Worm (Caenorhabditis elegans) whole organism, early embryonic: ENCODE measurements around the gene F15A4.5.

Experiments
- B0310.2 ChIP-seq: sonication (generic microtip); optimal IDR thresholded peaks from 2 replicates; lab custom pipeline; 2016; ENCODE audit warnings: mild to moderate bottlenecking, missing genetic modification characterization, missing compliant biosample characterization
- F13C5.2 ChIP-seq: sonication (generic microtip); optimal IDR thresholded peaks from 2 replicates; lab custom pipeline; 2017; ENCODE audit warnings: mild to moderate bottlenecking, missing genetic modification characterization, inconsistent platforms, missing compliant biosample characterization
- aly-1 ChIP-seq: sonication (generic microtip); optimal IDR thresholded peaks from 2 replicates; lab custom pipeline; 2016; ENCODE audit warnings: missing genetic modification characterization, missing compliant biosample characterization
- ama-1 ChIP-seq: fragments of 150-350 bp; optimal IDR thresholded peaks from 2 replicates; lab custom pipeline; 2014
- ceh-13 ChIP-seq: fragments of 200-800 bp; sonication (Bioruptor generic); optimal IDR thresholded peaks from 2 replicates; lab custom pipeline; 2018; ENCODE audit warnings: mild to moderate bottlenecking, missing genetic modification characterization, missing compliant biosample characterization
- ceh-36 ChIP-seq: sonication (generic microtip); optimal IDR thresholded peaks from 2 replicates; lab custom pipeline; 2016; ENCODE audit warnings: missing genetic modification characterization, inconsistent platforms, missing compliant biosample characterization
- ets-7 ChIP-seq: sonication (generic microtip); optimal IDR thresholded peaks from 2 replicates; lab custom pipeline; 2016; ENCODE audit warnings: missing genotype, missing genetic modification characterization, missing compliant biosample characterization
- flt-1 ChIP-seq: fragments of 200-800 bp; sonication (Bioruptor generic); IDR thresholded peaks from 2 replicates; pipeline ENCODE4 v1.3.6; 2022; ENCODE audit warnings: missing genetic modification characterization, missing compliant biosample characterization
- hmbx-1 ChIP-seq: sonication (generic microtip); optimal IDR thresholded peaks from 2 replicates; lab custom pipeline; 2016; ENCODE audit warnings: mild to moderate bottlenecking, missing genetic modification characterization, missing compliant biosample characterization
- hmg-4 ChIP-seq: fragments of 200-800 bp; sonication (Bioruptor generic); optimal IDR thresholded peaks from 2 replicates; lab custom pipeline; 2018; ENCODE audit warnings: mild to moderate bottlenecking, missing genetic modification characterization, missing compliant biosample characterization
- hnd-1 ChIP-seq: sonication (generic microtip); optimal IDR thresholded peaks from 2 replicates; lab custom pipeline; 2016; ENCODE audit warnings: missing genetic modification characterization, missing compliant biosample characterization
- pes-1 ChIP-seq: fragments of 200-800 bp; sonication (Bioruptor generic); IDR thresholded peaks from 2 replicates; pipeline ENCODE4 v1.3.6; 2022; ENCODE audit warnings: missing genetic modification reagents, missing genetic modification characterization, missing compliant biosample characterization
- scrt-1 ChIP-seq: fragments of 200-800 bp; sonication (Bioruptor generic); IDR thresholded peaks from 2 replicates; pipeline ENCODE4 v1.3.6; 2022; ENCODE audit warnings: missing genetic modification characterization, missing compliant biosample characterization
- sea-1 ChIP-seq: fragments of 200-800 bp; sonication (Bioruptor generic); conservative IDR thresholded peaks from 2 replicates; pipeline ENCODE4 v1.3.6; 2022; ENCODE audit warnings: missing genetic modification characterization, missing compliant biosample characterization
- tbx-11 ChIP-seq: fragments of 200-800 bp; sonication (Bioruptor generic); IDR thresholded peaks from 2 replicates; pipeline ENCODE4 v1.3.6; 2022; ENCODE audit warnings: missing genetic modification characterization, missing compliant biosample characterization
- tbx-37 ChIP-seq: fragments of 200-800 bp; sonication (Bioruptor generic); conservative IDR thresholded peaks from 2 replicates; pipeline ENCODE4 v1.3.6; 2022; ENCODE audit warnings: missing genetic modification reagents, missing genetic modification characterization, missing compliant biosample characterization
- tra-4 ChIP-seq: sonication (generic microtip); optimal IDR thresholded peaks from 2 replicates; lab custom pipeline; 2017; ENCODE audit warnings: missing genetic modification characterization, missing compliant biosample characterization

Gene F15A4.5

DNA sequence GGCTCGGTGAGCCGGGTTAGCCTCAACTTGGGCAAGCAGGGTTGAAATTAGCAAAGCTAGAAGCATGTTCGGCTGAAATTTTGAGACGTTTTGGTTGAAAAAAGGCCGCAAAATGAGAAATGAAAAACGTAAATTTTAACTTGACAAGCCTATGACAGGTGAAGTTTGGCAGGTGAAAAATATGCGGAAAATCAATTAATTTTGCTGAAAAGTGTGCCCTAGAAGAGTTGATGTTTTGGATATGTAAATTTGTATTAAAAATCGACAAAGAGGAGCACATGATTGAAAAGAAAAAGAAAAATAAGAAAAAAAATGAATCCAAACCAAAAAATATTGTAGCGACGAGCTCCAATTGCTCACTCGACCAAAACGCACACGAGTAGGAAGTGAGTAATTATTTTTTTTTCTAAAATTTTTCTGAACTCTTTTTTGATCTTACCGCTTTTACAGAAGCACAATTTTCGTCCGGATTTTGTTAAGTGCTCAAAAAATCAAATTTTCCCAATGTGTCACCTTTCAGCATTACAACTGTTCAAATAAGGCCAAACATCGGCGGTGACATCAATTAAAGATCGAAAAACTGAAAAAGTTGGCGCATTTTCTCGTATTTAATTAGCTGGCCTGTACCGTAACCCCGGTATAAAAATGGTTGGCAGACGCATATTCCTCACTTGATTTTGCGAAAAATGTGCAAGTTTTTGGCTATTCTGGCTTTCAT is at the start of gene F15A4.5, which contains the start of gene phat-8:
Gene F15A4.5, minus strand, starts transcription at position 101 of the 718 bp plus-strand sequence.
Gene phat-8, plus strand, starts transcription at position 668 of the 718 bp plus-strand sequence.
- TF ChIP-seq aly-1 (tag; lab: Kevin White, UChicago) (no peak), ama-1 (no peak), flt-1 (GFP tag; lab: Robert Waterston, UW) (no peak), hmbx-1 (no peak), pes-1 (GFP tag; lab: Robert Waterston, UW) (no peak), F13C5.2 (tag; lab: Kevin White, UChicago) (no peak), sea-1 (no peak)

DNA sequence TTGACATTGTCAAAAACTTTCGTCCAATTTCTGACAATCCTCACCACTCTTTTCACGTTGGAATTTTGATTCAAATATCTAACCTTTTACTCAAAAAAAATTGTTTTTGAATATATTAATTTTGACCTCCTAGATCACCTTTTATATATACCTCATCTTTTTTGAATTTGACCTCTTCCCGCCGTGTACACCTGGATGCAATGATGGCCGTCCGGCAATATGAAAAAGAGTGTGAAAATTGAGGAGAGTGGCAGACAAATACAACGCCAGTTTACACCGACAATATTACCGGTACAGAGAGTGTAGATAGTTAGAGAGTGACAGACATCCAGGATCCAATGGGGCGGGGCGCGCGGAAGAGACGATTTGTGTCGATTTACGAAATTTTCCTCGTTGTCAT is 48.6 kb upstream of the F15A4.5 start, which contains the start of gene ceh-99:
Gene ceh-99, plus strand, starts transcription at position 366 of the 400 bp plus-strand sequence.
- no peak for TF ChIP-seq hnd-1 (tag; lab: Kevin White, UChicago)
- TF ChIP-seq tbx-11 (GFP tag; lab: Robert Waterston, UW): no peak
- TF ChIP-seq tra-4 (tag; lab: Kevin White, UChicago): no peak
- no peak for TF ChIP-seq scrt-1
- no peak for TF ChIP-seq sea-1
- TF ChIP-seq tbx-37 (GFP tag; lab: Robert Waterston, UW): no peak
- TF ChIP-seq pes-1 (GFP tag; lab: Robert Waterston, UW): no peak
- TF ChIP-seq flt-1 (GFP tag; lab: Robert Waterston, UW): no peak
- TF ChIP-seq F13C5.2 (tag; lab: Kevin White, UChicago): no peak
- TF ChIP-seq ceh-13 (GFP tag; lab: Kevin White, UChicago): no peak
- no peak for TF ChIP-seq B0310.2
- TF ChIP-seq hmg-4 (GFP tag; lab: Kevin White, UChicago): no peak
- no peak for TF ChIP-seq aly-1 (tag; lab: Kevin White, UChicago)
- no peak for TF ChIP-seq ama-1
- TF ChIP-seq ets-7 (tag; lab: Kevin White, UChicago): no peak
- TF ChIP-seq hmbx-1: no peak
- TF ChIP-seq ceh-36 (tag; lab: Kevin White, UChicago): no peak

DNA sequence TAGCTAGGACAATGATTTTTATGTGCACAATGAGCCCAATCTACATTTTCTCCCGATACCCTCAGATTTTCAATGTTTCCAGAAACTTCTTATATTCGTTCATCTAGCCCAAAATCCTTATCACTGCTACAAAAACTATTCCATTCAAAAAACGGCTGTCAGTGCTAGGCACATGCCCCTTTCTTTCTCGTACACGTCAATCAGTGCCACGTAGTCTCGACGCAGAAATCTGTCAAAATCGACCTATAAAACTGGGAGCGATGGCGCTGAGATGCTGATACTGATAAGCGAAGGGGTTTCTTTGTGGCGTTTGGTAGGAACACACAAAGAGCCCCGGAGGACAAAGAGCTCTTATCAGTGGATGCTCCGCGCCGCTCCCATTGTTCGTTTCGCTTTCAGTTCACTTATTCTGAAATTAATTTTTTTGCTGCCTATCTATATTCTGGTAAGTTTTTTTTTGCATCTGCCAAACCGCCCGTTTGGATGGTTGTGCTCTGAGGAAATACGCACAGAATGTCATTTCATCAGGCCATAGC is 47.8 kb upstream of the F15A4.5 start, which contains the start of gene srh-70:
Gene srh-70, minus strand, starts transcription at position 51 of the 536 bp plus-strand sequence.
- TF ChIP-seq ceh-36 (tag; lab: Kevin White, UChicago): no peak
- no peak for TF ChIP-seq tbx-11 (GFP tag; lab: Robert Waterston, UW)
- TF ChIP-seq tbx-37 (GFP tag; lab: Robert Waterston, UW): no peak
- no peak for TF ChIP-seq tra-4 (tag; lab: Kevin White, UChicago)

DNA sequence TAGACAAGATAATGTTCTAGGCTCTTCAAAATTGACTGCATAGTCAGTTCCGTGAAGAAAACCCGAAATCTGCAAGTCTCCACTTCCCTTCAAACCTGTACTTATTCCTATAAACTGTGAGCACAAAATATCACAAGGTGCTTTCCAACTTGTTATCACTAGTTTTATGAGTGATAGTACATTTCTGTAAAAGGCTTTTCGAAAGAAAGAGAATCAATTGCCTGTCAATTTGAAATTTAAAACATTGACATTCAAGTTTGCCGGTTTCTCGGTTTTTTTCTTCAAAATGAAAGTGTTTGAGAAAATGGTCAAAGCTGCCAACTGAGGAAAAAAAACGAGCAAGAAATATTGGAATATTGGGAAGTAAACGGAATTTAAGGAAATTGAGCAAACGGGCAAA is 47.0 kb upstream of the F15A4.5 start:
- TF ChIP-seq ceh-36 (tag; lab: Kevin White, UChicago): no peak
- TF ChIP-seq ets-7 (tag; lab: Kevin White, UChicago): no peak
- TF ChIP-seq tbx-37 (GFP tag; lab: Robert Waterston, UW): no peak
- no peak for TF ChIP-seq tbx-11 (GFP tag; lab: Robert Waterston, UW)
- TF ChIP-seq scrt-1: no peak
- no peak for TF ChIP-seq hmg-4 (GFP tag; lab: Kevin White, UChicago)
- no peak for TF ChIP-seq B0310.2
- no peak for TF ChIP-seq ceh-13 (GFP tag; lab: Kevin White, UChicago)
- TF ChIP-seq aly-1 (tag; lab: Kevin White, UChicago): no peak
- no peak for TF ChIP-seq sea-1
- TF ChIP-seq hnd-1 (tag; lab: Kevin White, UChicago): no peak
- TF ChIP-seq pes-1 (GFP tag; lab: Robert Waterston, UW): no peak
- no peak for TF ChIP-seq tra-4 (tag; lab: Kevin White, UChicago)
- no peak for TF ChIP-seq F13C5.2 (tag; lab: Kevin White, UChicago)
- TF ChIP-seq hmbx-1: no peak
- no peak for TF ChIP-seq ama-1

DNA sequence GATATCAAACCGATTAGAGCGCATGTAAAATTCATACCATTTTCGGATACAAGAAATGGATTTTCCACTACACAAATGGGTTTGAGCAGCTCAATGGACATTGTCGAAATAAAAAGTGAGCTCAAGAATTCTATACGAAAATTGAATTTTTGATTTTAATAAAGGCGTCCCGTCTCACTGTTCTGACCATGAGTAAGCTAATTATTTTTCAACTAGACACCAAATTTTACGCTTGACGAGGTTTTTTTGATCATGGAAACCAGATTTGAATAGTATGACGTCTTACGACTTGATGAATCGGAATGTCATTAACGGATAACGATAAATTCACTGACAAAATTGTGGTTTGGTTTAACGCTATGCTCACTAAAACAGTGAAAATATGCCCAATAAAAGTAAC is 45.3 kb upstream of the F15A4.5 start, which contains the start of gene srh-61:
Gene srh-61, minus strand, starts transcription at position 101 of the 400 bp plus-strand sequence.
- TF ChIP-seq ceh-36 (tag; lab: Kevin White, UChicago) (no peak), ama-1 (no peak)

DNA sequence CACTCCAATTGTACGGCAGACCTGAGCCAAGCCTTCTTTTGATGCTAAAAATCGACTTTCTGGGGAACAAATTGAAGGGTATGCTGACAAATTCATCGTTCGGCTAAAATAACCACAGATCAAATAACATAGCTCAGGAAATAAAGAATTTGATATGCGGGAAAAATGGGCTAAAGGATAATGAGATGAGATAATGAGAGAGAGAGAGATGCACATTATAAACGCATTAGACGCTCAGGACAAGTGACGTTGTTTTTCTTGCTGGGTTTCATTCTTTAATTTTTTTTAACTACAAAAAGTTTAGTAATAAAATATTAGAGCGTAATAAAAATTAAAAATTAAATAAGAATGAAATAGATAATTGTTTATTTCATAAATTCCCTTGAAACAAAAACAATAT is 43.6 kb upstream of the F15A4.5 start, which contains the start of gene srh-69:
Gene srh-69, minus strand, starts transcription at position 101 of the 400 bp plus-strand sequence.
- TF ChIP-seq sea-1 (no peak), ama-1 (no peak), ceh-13 (GFP tag; lab: Kevin White, UChicago) (no peak), pes-1 (GFP tag; lab: Robert Waterston, UW) (no peak), ets-7 (tag; lab: Kevin White, UChicago) (no peak), scrt-1 (no peak), B0310.2 (no peak), hnd-1 (tag; lab: Kevin White, UChicago) (no peak), aly-1 (tag; lab: Kevin White, UChicago) (no peak), hmbx-1 (no peak), flt-1 (GFP tag; lab: Robert Waterston, UW) (no peak), tbx-37 (GFP tag; lab: Robert Waterston, UW) (no peak), ceh-36 (tag; lab: Kevin White, UChicago) (no peak), hmg-4 (GFP tag; lab: Kevin White, UChicago) (no peak), tra-4 (tag; lab: Kevin White, UChicago) (no peak)

DNA sequence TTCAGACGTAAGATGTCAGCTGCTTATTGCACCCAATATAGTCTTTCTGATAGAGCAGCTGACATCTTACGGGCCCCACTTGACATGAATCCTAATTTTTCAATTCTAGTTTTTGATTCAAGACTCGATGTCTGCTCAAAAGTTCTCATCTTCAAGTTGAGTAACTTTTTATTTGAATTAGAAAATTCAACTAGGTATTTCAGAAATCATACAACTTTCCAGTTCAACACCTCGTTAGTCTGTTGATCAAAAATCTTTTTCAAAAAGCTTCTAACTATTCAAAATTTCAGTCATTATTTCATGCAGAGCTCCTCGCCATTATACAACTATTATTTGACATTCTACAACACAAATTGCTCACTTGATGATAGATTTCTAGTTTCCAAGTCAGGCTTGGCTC is 40.8 kb upstream of the F15A4.5 start, which contains the start of gene srh-73:
Gene srh-73, plus strand, starts transcription at position 301 of the 400 bp plus-strand sequence.
- TF ChIP-seq tbx-11 (GFP tag; lab: Robert Waterston, UW): no peak
- no peak for TF ChIP-seq aly-1 (tag; lab: Kevin White, UChicago)
- TF ChIP-seq hmbx-1: no peak
- no peak for TF ChIP-seq B0310.2
- no peak for TF ChIP-seq ceh-13 (GFP tag; lab: Kevin White, UChicago)
- TF ChIP-seq tra-4 (tag; lab: Kevin White, UChicago): no peak
- no peak for TF ChIP-seq flt-1 (GFP tag; lab: Robert Waterston, UW)
- no peak for TF ChIP-seq ama-1
- no peak for TF ChIP-seq ets-7 (tag; lab: Kevin White, UChicago)
- TF ChIP-seq hmg-4 (GFP tag; lab: Kevin White, UChicago): no peak
